Worm (Caenorhabditis elegans) whole organism, young adult: ENCODE data around the gene F44D12.2.

Experiments used
- B0035.1 ChIP-seq: sonication (generic microtip); optimal IDR thresholded peaks from 2 replicates; lab custom pipeline; 2016; ENCODE audit warnings: missing genetic modification characterization, mild to moderate bottlenecking, missing compliant biosample characterization, missing genotype, missing genetic modification reagents
- F23B12.7 ChIP-seq: sonication (generic microtip); optimal IDR thresholded peaks from 2 replicates; lab custom pipeline; 2017; ENCODE audit warnings: missing genetic modification characterization, mild to moderate bottlenecking, missing compliant biosample characterization, antibody characterized with exemption, moderate library complexity; ENCODE audit not compliant: insufficient read depth
- F49E8.2 ChIP-seq: sonication (generic microtip); optimal IDR thresholded peaks from 3 replicates; lab custom pipeline; 2017; ENCODE audit warnings: missing genetic modification characterization, mild to moderate bottlenecking, missing compliant biosample characterization, antibody characterized with exemption, moderate library complexity; ENCODE audit not compliant: insufficient read depth
- F55B11.4 ChIP-seq: sonication (generic microtip); optimal IDR thresholded peaks from 2 replicates; lab custom pipeline; 2016; ENCODE audit warnings: missing compliant biosample characterization, missing genetic modification characterization, borderline replicate concordance; ENCODE audit not compliant: insufficient read depth
- T07F8.4 ChIP-seq: sonication (generic microtip); optimal IDR thresholded peaks from 2 replicates; lab custom pipeline; 2016; ENCODE audit warnings: mild to moderate bottlenecking, missing genetic modification characterization, moderate library complexity, missing compliant biosample characterization
- T26A5.8 ChIP-seq: sonication (generic microtip); optimal IDR thresholded peaks from 2 replicates; lab custom pipeline; 2016; ENCODE audit warnings: missing genetic modification characterization, missing compliant biosample characterization
- Y53F4B.3 ChIP-seq: fragments of 200-800 bp; sonication (Bioruptor generic); IDR thresholded peaks from 2 replicates; pipeline ENCODE4 v1.3.6; 2022; ENCODE audit warnings: missing genetic modification reagents, missing genetic modification characterization, missing compliant biosample characterization
- Y56A3A.18 ChIP-seq: fragments of 200-800 bp; sonication (Bioruptor generic); IDR thresholded peaks from 2 replicates; pipeline ENCODE4 v1.3.6; 2022; ENCODE audit warnings: missing genetic modification reagents, missing genetic modification characterization, missing compliant biosample characterization
- akir-1 ChIP-seq: fragments of 200-800 bp; sonication (Bioruptor generic); optimal IDR thresholded peaks from 2 replicates; lab custom pipeline; 2018; ENCODE audit warnings: mild to moderate bottlenecking, missing genetic modification characterization, moderate library complexity, missing compliant biosample characterization
- bed-1 ChIP-seq: fragments of 200-800 bp; sonication (Bioruptor generic); IDR thresholded peaks from 2 replicates; pipeline ENCODE4 v1.3.6; 2022; ENCODE audit warnings: missing genetic modification reagents, missing genetic modification characterization, missing compliant biosample characterization
- ceh-100 ChIP-seq: fragments of 200-800 bp; sonication (Bioruptor generic); IDR thresholded peaks from 2 replicates; pipeline ENCODE4 v1.3.6; 2022; ENCODE audit warnings: missing genetic modification reagents, missing genetic modification characterization, missing compliant biosample characterization
- dpff-1 ChIP-seq: sonication (generic microtip); optimal IDR thresholded peaks from 2 replicates; lab custom pipeline; 2017; ENCODE audit warnings: mild to moderate bottlenecking, missing genetic modification characterization, missing compliant biosample characterization
- dpl-1 ChIP-seq: fragments of 150-350 bp; optimal IDR thresholded peaks from 2 replicates; lab custom pipeline; 2014; ENCODE audit warnings: missing biosample characterization, missing genetic modification reagents, missing genetic modification characterization
- egl-18 ChIP-seq: fragments of 200-800 bp; sonication (Bioruptor generic); IDR thresholded peaks from 2 replicates; pipeline ENCODE4 v1.3.6; 2022; ENCODE audit warnings: missing genetic modification reagents, missing genetic modification characterization, missing compliant biosample characterization
- ets-4 ChIP-seq: fragments of 200-800 bp; sonication (Bioruptor generic); optimal IDR thresholded peaks from 2 replicates; lab custom pipeline; 2018; ENCODE audit warnings: mild to moderate bottlenecking, missing genetic modification characterization, missing compliant biosample characterization
- hlh-26 ChIP-seq: fragments of 200-800 bp; sonication (Bioruptor generic); conservative IDR thresholded peaks from 2 replicates; pipeline ENCODE4 v1.3.6; 2022; ENCODE audit warnings: missing genetic modification reagents, missing genetic modification characterization, missing compliant biosample characterization
- hmg-20 ChIP-seq: fragments of 200-800 bp; sonication (Bioruptor generic); IDR thresholded peaks from 2 replicates; pipeline ENCODE4 v1.3.6; 2022; ENCODE audit warnings: missing genetic modification reagents, missing genetic modification characterization, missing compliant biosample characterization
- lin-26 ChIP-seq: fragments of 200-800 bp; sonication (Bioruptor generic); IDR thresholded peaks from 2 replicates; pipeline ENCODE4 v1.3.6; 2022; ENCODE audit warnings: missing genetic modification reagents, missing genetic modification characterization, missing compliant biosample characterization
- lin-35 ChIP-seq, 3 experiments: fragments of 150-350 bp in 2 of 3; sonication (generic microtip) in 1 of 3; optimal IDR thresholded peaks; 2 replicates each; lab custom pipeline; 2014 to 2018; ENCODE audit warnings: missing biosample characterization in 3 of 3, missing genetic modification characterization in 3 of 3, missing genetic modification reagents in 3 of 3
- lir-1 ChIP-seq: fragments of 200-800 bp; sonication (Bioruptor generic); conservative IDR thresholded peaks from 2 replicates; pipeline ENCODE4 v1.3.6; 2022; ENCODE audit warnings: missing genetic modification reagents, missing genetic modification characterization, missing compliant biosample characterization
- lsl-1 ChIP-seq: fragments of 200-800 bp; sonication (Bioruptor generic); optimal IDR thresholded peaks from 2 replicates; lab custom pipeline; 2018; ENCODE audit warnings: mild to moderate bottlenecking, missing genetic modification characterization, moderate library complexity, missing compliant biosample characterization
- madf-3 ChIP-seq: fragments of 200-800 bp; sonication (Bioruptor generic); IDR thresholded peaks from 2 replicates; pipeline ENCODE4 v1.3.6; 2022; ENCODE audit warnings: missing genetic modification reagents, missing genetic modification characterization, missing compliant biosample characterization
- madf-8 ChIP-seq: fragments of 200-800 bp; sonication (Bioruptor generic); conservative IDR thresholded peaks from 2 replicates; pipeline ENCODE4 v1.3.6; 2022; ENCODE audit warnings: missing genetic modification reagents, missing genetic modification characterization, missing compliant biosample characterization
- mel-28 ChIP-seq: sonication (generic microtip); optimal IDR thresholded peaks from 2 replicates; lab custom pipeline; 2016; ENCODE audit warnings: borderline replicate concordance, mild to moderate bottlenecking, missing genetic modification characterization, missing compliant biosample characterization
- nhr-120 ChIP-seq: fragments of 200-800 bp; sonication (Bioruptor generic); IDR thresholded peaks from 2 replicates; pipeline ENCODE4 v1.3.6; 2022; ENCODE audit warnings: missing genetic modification characterization, missing compliant biosample characterization
- pha-4 ChIP-seq: fragments of 150-350 bp; sonication (generic microtip); optimal IDR thresholded peaks from 2 replicates; lab custom pipeline; 2014; ENCODE audit warnings: missing biosample characterization, missing genetic modification reagents, missing genetic modification characterization
- rcor-1 ChIP-seq: fragments of 200-800 bp; sonication (Bioruptor generic); IDR thresholded peaks from 2 replicates; pipeline ENCODE4 v1.3.6; 2022; ENCODE audit warnings: missing genetic modification reagents, missing genetic modification characterization, missing compliant biosample characterization
- rpc-1 ChIP-seq, 2 experiments: fragments of 150-350 bp in 1 of 2; sonication (generic microtip) in 1 of 2; optimal IDR thresholded peaks; 2 replicates each; lab custom pipeline; 2014 to 2018; ENCODE audit warnings: missing biosample characterization in 1 of 2, missing genetic modification characterization in 1 of 2, missing genetic modification reagents in 1 of 2, missing genotype in 1 of 2
- snpc-1.1 ChIP-seq: sonication (generic microtip); optimal IDR thresholded peaks from 2 replicates; lab custom pipeline; 2017; ENCODE audit warnings: missing genetic modification characterization, mild to moderate bottlenecking, missing compliant biosample characterization, antibody characterized with exemption, moderate library complexity, missing genotype, missing genetic modification reagents; ENCODE audit not compliant: insufficient read depth
- snpc-1.3 ChIP-seq: sonication (generic microtip); optimal IDR thresholded peaks from 2 replicates; lab custom pipeline; 2017; ENCODE audit warnings: missing genetic modification characterization, mild to moderate bottlenecking, missing compliant biosample characterization, antibody characterized with exemption, moderate library complexity, missing genotype, missing genetic modification reagents; ENCODE audit not compliant: insufficient read depth
- zfh-2 ChIP-seq: fragments of 200-800 bp; sonication (Bioruptor generic); conservative IDR thresholded peaks from 2 replicates; pipeline ENCODE4 v1.3.6; 2022; ENCODE audit warnings: missing genetic modification reagents, missing genetic modification characterization, missing compliant biosample characterization

The F44D12.2 gene

DNA sequence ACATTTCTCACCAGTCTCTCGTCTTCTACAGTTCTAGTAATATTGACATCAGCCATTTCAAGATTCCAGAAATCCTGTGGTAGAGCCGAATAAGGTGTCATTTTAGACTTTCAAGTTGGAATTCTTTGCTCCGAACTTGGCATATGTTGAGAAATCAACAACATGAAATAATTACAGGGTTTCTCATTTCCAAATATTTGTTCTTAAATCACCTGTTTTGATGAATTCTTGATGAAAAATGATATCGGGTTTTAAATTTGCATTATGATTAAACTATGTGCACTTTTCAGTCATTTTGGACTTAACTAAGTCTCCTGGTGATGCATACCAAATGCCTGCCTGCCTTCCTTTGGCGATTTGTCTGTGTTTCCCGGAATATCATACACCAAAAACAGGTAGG, 36.0 kb upstream of the F44D12.2 start, which contains the start of gene srv-12 (continued):
- TF ChIP-seq rpc-1 (optimal IDR thresholded peaks at IDR 0.05; lab: Kevin White, UChicago) (no peak), rpc-1 (tag; optimal IDR thresholded peaks at IDR 0.05; lab: Kevin White, UChicago) (no peak)

- TF ChIP-seq ets-4 (GFP tag; lab: Kevin White, UChicago): no peak
- TF ChIP-seq T26A5.8 (tag; lab: Kevin White, UChicago): no peak
- TF ChIP-seq hlh-26: no peak
- TF ChIP-seq Y56A3A.18 (GFP tag; lab: Robert Waterston, UW): no peak
- no peak for TF ChIP-seq snpc-1.3
- no peak for TF ChIP-seq rcor-1
- TF ChIP-seq mel-28 (tag; lab: Kevin White, UChicago): no peak
- TF ChIP-seq F23B12.7 (tag; lab: Kevin White, UChicago): no peak
These were observed 33.6 kb upstream of the F44D12.2 start, which contains the start of gene T04B2.8 for ce11 chrIV:10051088-10051487. Gene T04B2.8, minus strand, starts transcription at chrIV:10051188.

DNA sequence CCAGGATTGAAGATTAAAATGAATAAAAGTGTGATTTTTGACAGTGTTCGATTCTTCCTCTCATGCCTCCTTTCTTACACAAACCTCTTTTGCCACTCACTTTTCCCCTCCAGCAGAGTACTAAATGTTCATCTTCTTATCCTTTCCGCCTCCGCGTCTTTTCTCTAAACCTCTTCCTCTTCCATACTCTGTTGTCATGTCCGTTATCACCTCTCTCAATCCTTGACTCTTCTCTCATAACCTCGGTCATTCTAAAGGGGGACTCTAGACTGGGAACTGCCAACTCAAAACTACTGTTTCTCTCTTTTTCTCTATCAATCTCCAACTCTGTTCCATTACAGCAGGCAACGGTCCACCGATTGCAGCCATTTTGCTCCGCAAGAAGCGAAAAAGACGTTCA, 30.7 kb upstream of the F44D12.2 start:
- TF ChIP-seq pha-4 (no peak), T07F8.4 (tag; lab: Kevin White, UChicago) (no peak), F55B11.4 (tag; lab: Kevin White, UChicago) (no peak), nhr-120 (no peak), snpc-1.1 (tag; lab: Kevin White, UChicago) (no peak), egl-18 (GFP tag; lab: Robert Waterston, UW) (no peak), bed-1 (GFP tag; lab: Robert Waterston, UW) (no peak), F49E8.2 (no peak), zfh-2 (GFP tag; lab: Robert Waterston, UW) (no peak)

DNA sequence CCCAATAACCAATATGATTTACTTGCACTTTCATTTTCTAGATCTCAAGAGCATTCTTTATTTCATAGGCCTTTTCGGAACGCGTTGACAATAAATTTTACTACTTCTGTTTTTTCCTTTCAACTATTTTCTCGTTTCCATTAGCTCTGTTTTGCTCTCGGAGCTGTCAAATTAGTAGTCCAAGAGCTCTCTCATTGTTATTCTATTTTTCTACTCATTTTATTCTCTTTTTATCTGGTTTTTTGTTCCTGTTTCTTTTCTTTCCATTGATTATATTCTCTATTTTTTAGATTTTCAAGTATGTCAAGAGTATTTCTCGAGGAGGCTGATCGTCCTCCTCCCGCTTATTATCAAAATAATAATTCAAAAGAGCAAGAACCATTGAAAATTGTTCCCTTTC, 29.6 kb upstream of the F44D12.2 start, which contains the start of gene T04B2.3:
Gene T04B2.3 (plus strand): TSS at position 301 of the 400 bp plus-strand sequence.
- TF ChIP-seq lir-1 (GFP tag; lab: Robert Waterston, UW) (no peak), mel-28 (tag; lab: Kevin White, UChicago) (no peak), snpc-1.1 (tag; lab: Kevin White, UChicago) (no peak), Y53F4B.3 (GFP tag; lab: Robert Waterston, UW) (no peak), rpc-1 (optimal IDR thresholded peaks at IDR 0.05; lab: Kevin White, UChicago) (no peak), rpc-1 (tag; optimal IDR thresholded peaks at IDR 0.05; lab: Kevin White, UChicago) (no peak), lin-35 (GFP tag; optimal IDR thresholded peaks at IDR 0.05; lab: Kevin White, UChicago) (no peak), B0035.1 (tag; lab: Kevin White, UChicago) (no peak), madf-3 (GFP tag; lab: Robert Waterston, UW) (no peak), ceh-100 (GFP tag; lab: Robert Waterston, UW) (no peak), madf-8 (GFP tag; lab: Robert Waterston, UW) (no peak), lsl-1 (no peak), hmg-20 (GFP tag; lab: Robert Waterston, UW) (no peak), dpff-1 (tag; lab: Kevin White, UChicago) (no peak), lin-26 (GFP tag; lab: Robert Waterston, UW) (no peak), akir-1 (no peak), dpl-1 (GFP tag; lab: Kevin White, UChicago) (no peak)
